Fruit fly (Drosophila melanogaster) whole organism, embryonic: Measurements from ENCODE around the gene CG10584.

Experiments used
- Abd-B ChIP-seq: fragments of 200-800 bp; sonication (Bioruptor generic); optimal IDR thresholded peaks from 2 replicates; lab custom pipeline; 2018; ENCODE audit warnings: missing biosample characterization, mild to moderate bottlenecking, missing genetic modification characterization, moderate library complexity
- Asciz ChIP-seq: fragments of 200-800 bp; sonication (Bioruptor generic); optimal IDR thresholded peaks from 2 replicates; lab custom pipeline; 2017; ENCODE audit warnings: missing biosample characterization, mild to moderate bottlenecking, missing genetic modification characterization, missing genetic modification reagents
- Awh ChIP-seq: fragments of 200-800 bp; sonication (Bioruptor generic); IDR thresholded peaks from 2 replicates; pipeline ENCODE4, ENCODE4 v1.3.6; 2022; ENCODE audit warnings: missing biosample characterization, missing genetic modification characterization
- CG11093 ChIP-seq: fragments of 200-800 bp; sonication (Bioruptor generic); IDR thresholded peaks from 3 replicates; pipeline ENCODE4 v1.3.6; 2022; ENCODE audit warnings: missing biosample characterization, missing genetic modification characterization
- CG1233 ChIP-seq: fragments of 200-800 bp; sonication (Bioruptor generic); optimal IDR thresholded peaks from 4 replicates; lab custom pipeline; 2018; ENCODE audit warnings: missing biosample characterization, mild to moderate bottlenecking, missing genetic modification characterization
- CG12942 ChIP-seq: fragments of 200-800 bp; sonication (Bioruptor generic); optimal IDR thresholded peaks from 3 replicates; lab custom pipeline; 2016; ENCODE audit warnings: missing biosample characterization, missing genetic modification characterization
- CG13296 ChIP-seq: fragments of 200-800 bp; sonication (Bioruptor generic); optimal IDR thresholded peaks from 3 replicates; lab custom pipeline; 2018; ENCODE audit warnings: missing biosample characterization, mild to moderate bottlenecking, missing genetic modification characterization
- CG14710 ChIP-seq: fragments of 200-800 bp; sonication (Bioruptor generic); optimal IDR thresholded peaks from 3 replicates; lab custom pipeline; 2019; ENCODE audit warnings: missing biosample characterization, mild to moderate bottlenecking, missing genetic modification characterization, moderate library complexity
- CG16779 ChIP-seq: fragments of 200-800 bp; sonication (Bioruptor generic); IDR thresholded peaks from 2 replicates; pipeline ENCODE4 v1.3.6; 2022; ENCODE audit warnings: missing biosample characterization, missing genetic modification characterization
- CG16813 ChIP-seq: fragments of 200-800 bp; sonication (Bioruptor generic); IDR thresholded peaks from 3 replicates; pipeline ENCODE4 v1.3.6; 2022; ENCODE audit warnings: missing biosample characterization, missing genetic modification characterization; ENCODE audit not compliant: partially characterized antibody
- CG17912 ChIP-seq: fragments of 200-800 bp; sonication (Bioruptor generic); optimal IDR thresholded peaks from 2 replicates; lab custom pipeline; 2018; ENCODE audit warnings: missing biosample characterization, mild to moderate bottlenecking, missing genetic modification characterization
- CG34422 ChIP-seq: fragments of 200-800 bp; sonication (Bioruptor generic); IDR thresholded peaks from 3 replicates; pipeline ENCODE4 v1.3.6; 2022; ENCODE audit warnings: missing biosample characterization, missing genetic modification characterization
- CG3726 ChIP-seq: fragments of 200-800 bp; sonication (Bioruptor generic); IDR thresholded peaks from 3 replicates; pipeline ENCODE4, ENCODE4 v1.3.6; 2022; ENCODE audit warnings: missing biosample characterization, missing genetic modification characterization
- CG6813 ChIP-seq: fragments of 200-800 bp; sonication (Bioruptor generic); optimal IDR thresholded peaks from 2 replicates; lab custom pipeline; 2017; ENCODE audit warnings: missing biosample characterization, missing genetic modification characterization, mild to moderate bottlenecking, moderate library complexity, missing genetic modification reagents
- CG9437 ChIP-seq: fragments of 200-800 bp; sonication (Bioruptor generic); optimal IDR thresholded peaks from 2 replicates; lab custom pipeline; 2018; ENCODE audit warnings: missing biosample characterization, mild to moderate bottlenecking, missing genetic modification characterization
- Gug ChIP-seq: fragments of 200-800 bp; sonication (Bioruptor generic); IDR thresholded peaks from 4 replicates; pipeline ENCODE4 v1.3.6; 2022; ENCODE audit warnings: missing biosample characterization, missing genetic modification characterization
- HLH4C ChIP-seq: fragments of 200-800 bp; sonication (Bioruptor generic); IDR thresholded peaks from 3 replicates; pipeline ENCODE4 v1.3.6; 2022; ENCODE audit warnings: missing biosample characterization, missing genetic modification characterization; ENCODE audit not compliant: partially characterized antibody
- Hand ChIP-seq: fragments of 200-800 bp; sonication (Bioruptor generic); optimal IDR thresholded peaks from 2 replicates; lab custom pipeline; 2017; ENCODE audit warnings: mild to moderate bottlenecking, missing biosample characterization, missing genetic modification reagents, missing genetic modification characterization
- Max ChIP-seq: fragments of 200-800 bp; sonication (Bioruptor generic); optimal IDR thresholded peaks from 2 replicates; lab custom pipeline; 2016; ENCODE audit warnings: missing biosample characterization, mild to moderate bottlenecking, missing genetic modification characterization
- Oaz ChIP-seq: fragments of 200-800 bp; sonication (Bioruptor generic); IDR thresholded peaks from 2 replicates; pipeline ENCODE4 v1.3.6; 2022; ENCODE audit warnings: missing biosample characterization, missing genetic modification characterization
- Rfx ChIP-seq: fragments of 200-800 bp; sonication (Bioruptor generic); IDR thresholded peaks from 2 replicates; pipeline ENCODE4 v1.3.6; 2022; ENCODE audit warnings: missing biosample characterization, missing genetic modification characterization
- Scr ChIP-seq: fragments of 200-800 bp; sonication (Bioruptor generic); IDR thresholded peaks from 2 replicates; pipeline ENCODE4 v1.3.6; 2022; ENCODE audit warnings: missing biosample characterization, missing genetic modification characterization; ENCODE audit not compliant: partially characterized antibody
- Xbp1 ChIP-seq: fragments of 200-800 bp; sonication (Bioruptor generic); optimal IDR thresholded peaks from 3 replicates; lab custom pipeline; 2016; ENCODE audit warnings: missing biosample characterization, mild to moderate bottlenecking, missing genetic modification characterization
- ab ChIP-seq: fragments of 200-800 bp; sonication (Bioruptor generic); optimal IDR thresholded peaks from 2 replicates; lab custom pipeline; 2016; ENCODE audit warnings: missing biosample characterization, missing genetic modification characterization
- aop ChIP-seq: fragments of 200-800 bp; sonication (Bioruptor generic); IDR thresholded peaks from 2 replicates; pipeline ENCODE4 v1.3.6; 2022; ENCODE audit warnings: missing biosample characterization, missing genetic modification characterization
- az2 ChIP-seq: fragments of 200-800 bp; sonication (Bioruptor generic); optimal IDR thresholded peaks from 3 replicates; lab custom pipeline; 2016; ENCODE audit warnings: missing biosample characterization, missing genetic modification characterization
- bbx ChIP-seq: fragments of 200-800 bp; sonication (Bioruptor generic); IDR thresholded peaks from 2 replicates; pipeline ENCODE4 v1.3.6; 2022; ENCODE audit warnings: missing biosample characterization, missing genetic modification characterization; ENCODE audit not compliant: partially characterized antibody
- cato ChIP-seq: fragments of 200-800 bp; sonication (Bioruptor generic); optimal IDR thresholded peaks from 2 replicates; lab custom pipeline; 2016; ENCODE audit warnings: missing biosample characterization, missing genetic modification characterization, borderline replicate concordance
- caup ChIP-seq: fragments of 200-800 bp; sonication (Bioruptor generic); optimal IDR thresholded peaks from 3 replicates; lab custom pipeline; 2017; ENCODE audit warnings: missing biosample characterization, mild to moderate bottlenecking, missing genetic modification characterization, moderate library complexity; ENCODE audit not compliant: severe bottlenecking
- chif ChIP-seq, 2 experiments: fragments of 200-800 bp; sonication (Bioruptor generic); optimal IDR thresholded peaks; 3 replicates each; lab custom pipeline; 2016; ENCODE audit warnings: missing biosample characterization in 2 of 2, missing genetic modification characterization in 2 of 2
- chn ChIP-seq: fragments of 200-800 bp; sonication (Bioruptor generic); optimal IDR thresholded peaks from 2 replicates; lab custom pipeline; 2016; ENCODE audit warnings: missing biosample characterization, missing genetic modification characterization
- cwo ChIP-seq: fragments of 200-800 bp; sonication (Bioruptor generic); optimal IDR thresholded peaks from 3 replicates; lab custom pipeline; 2017; ENCODE audit warnings: missing biosample characterization, missing genetic modification characterization, mild to moderate bottlenecking, moderate library complexity, missing genetic modification reagents
- dmrt11E ChIP-seq: fragments of 200-800 bp; sonication (Bioruptor generic); optimal IDR thresholded peaks from 3 replicates; lab custom pipeline; 2018; ENCODE audit warnings: missing biosample characterization, mild to moderate bottlenecking, missing genetic modification characterization, moderate library complexity
- esg ChIP-seq: fragments of 200-800 bp; sonication (Bioruptor generic); conservative IDR thresholded peaks from 2 replicates; pipeline ENCODE4 v1.3.6; 2022; ENCODE audit warnings: missing biosample characterization, missing genetic modification characterization
- ewg ChIP-seq: fragments of 200-800 bp; sonication (Bioruptor generic); optimal IDR thresholded peaks from 3 replicates; lab custom pipeline; 2017; ENCODE audit warnings: mild to moderate bottlenecking, missing biosample characterization, missing genetic modification reagents, missing genetic modification characterization
- h ChIP-seq: fragments of >200 bp; optimal IDR thresholded peaks from 2 replicates; lab custom pipeline; 2017
- oc ChIP-seq: fragments of 200-800 bp; sonication (Bioruptor generic); optimal IDR thresholded peaks from 2 replicates; lab custom pipeline; 2018; ENCODE audit warnings: missing biosample characterization, mild to moderate bottlenecking, missing genetic modification characterization, moderate library complexity
- org-1 ChIP-seq: fragments of 200-800 bp; sonication (Bioruptor generic); optimal IDR thresholded peaks from 2 replicates; lab custom pipeline; 2017; ENCODE audit warnings: missing biosample characterization, missing genetic modification characterization
- pum ChIP-seq: fragments of 200-800 bp; sonication (Bioruptor generic); optimal IDR thresholded peaks from 2 replicates; lab custom pipeline; 2016; ENCODE audit warnings: missing biosample characterization, missing genetic modification characterization
- salm ChIP-seq: fragments of 200-800 bp; sonication (Bioruptor generic); optimal IDR thresholded peaks from 2 replicates; lab custom pipeline; 2018; ENCODE audit warnings: missing biosample characterization, mild to moderate bottlenecking, missing genetic modification characterization
- scrt ChIP-seq: fragments of 200-800 bp; sonication (Bioruptor generic); optimal IDR thresholded peaks from 2 replicates; lab custom pipeline; 2018; ENCODE audit warnings: missing biosample characterization, mild to moderate bottlenecking, missing genetic modification characterization, moderate library complexity
- trem ChIP-seq: fragments of 200-800 bp; optimal IDR thresholded peaks from 3 replicates; lab custom pipeline; 2019; ENCODE audit warnings: missing biosample characterization, mild to moderate bottlenecking, missing genetic modification characterization, moderate library complexity
- trh ChIP-seq: fragments of 200-800 bp; sonication (Bioruptor generic); optimal IDR thresholded peaks from 2 replicates; lab custom pipeline; 2016; ENCODE audit warnings: missing biosample characterization, missing genetic modification characterization
- unpg ChIP-seq: fragments of 200-800 bp; sonication (Bioruptor generic); optimal IDR thresholded peaks from 3 replicates; lab custom pipeline; 2018; ENCODE audit warnings: missing biosample characterization, mild to moderate bottlenecking, missing genetic modification characterization, moderate library complexity
- wdn ChIP-seq: fragments of 200-800 bp; sonication (Bioruptor generic); IDR thresholded peaks from 2 replicates; pipeline ENCODE4 v1.3.6; 2022; ENCODE audit warnings: missing biosample characterization, missing genetic modification characterization
- yki ChIP-seq: fragments of >200 bp; optimal IDR thresholded peaks from 3 replicates; lab custom pipeline; 2018
- zen ChIP-seq: fragments of 200-800 bp; sonication (Bioruptor generic); optimal IDR thresholded peaks from 3 replicates; lab custom pipeline; 2018; ENCODE audit warnings: missing biosample characterization, mild to moderate bottlenecking, missing genetic modification characterization, moderate library complexity
- zfh2 ChIP-seq: fragments of 200-800 bp; sonication (Bioruptor generic); optimal IDR thresholded peaks from 2 replicates; lab custom pipeline; 2016; ENCODE audit warnings: missing biosample characterization, missing genetic modification characterization

The CG10584 gene

DNA sequence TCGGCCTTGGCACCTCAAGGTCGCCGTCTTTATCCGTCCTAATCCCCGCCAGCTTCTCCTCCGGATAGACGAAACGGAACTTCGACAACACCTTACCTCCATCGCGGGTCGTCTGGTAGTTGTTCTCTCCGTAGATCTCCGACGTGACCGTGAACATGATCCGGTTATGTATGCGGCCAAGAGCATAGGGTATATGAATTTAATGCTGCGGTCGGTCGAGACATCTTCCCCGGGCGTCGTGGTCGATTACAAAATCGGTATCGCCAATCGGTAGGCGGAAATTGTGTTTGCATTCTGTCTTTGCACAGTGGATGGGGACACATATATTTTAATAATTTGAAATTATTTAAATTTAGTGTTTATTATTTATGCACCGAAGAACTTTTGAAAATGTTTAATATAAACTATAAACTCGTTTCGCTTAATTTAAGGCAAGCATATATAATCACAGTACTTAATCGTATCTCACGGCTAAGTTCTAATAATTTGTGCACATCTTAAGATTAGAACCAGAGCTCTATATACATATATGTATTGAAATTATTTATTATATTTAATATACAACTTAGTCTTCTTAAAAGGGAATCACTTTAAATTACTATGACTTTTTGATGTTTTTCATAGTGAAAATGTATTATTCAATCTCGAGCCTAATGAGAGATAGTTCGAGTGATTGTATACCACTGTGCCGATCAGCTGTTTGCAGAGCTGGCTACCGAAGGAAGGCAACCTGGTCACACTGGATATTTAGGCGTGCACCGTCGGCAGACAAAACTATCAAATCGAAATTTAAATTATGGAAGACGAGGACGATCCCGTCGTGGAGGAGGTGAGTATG is at the start of gene CG10584, which contains the start of gene Polr3E (continued):
- no peak for TF ChIP-seq yki (lab: Kevin White, UChicago)
- TF ChIP-seq Xbp1 (GFP tag; lab: Kevin White, UChicago) = peak; percentile 92
- TF ChIP-seq Gug = peak; percentile 49; the same call in 1 of the 4 replicates
- peak; percentile 83 for TF ChIP-seq cato (GFP tag; lab: Kevin White, UChicago)
- peak; percentile 52; the same call in 2 of the 3 replicates for TF ChIP-seq HLH4C (GFP tag; lab: Robert Waterston, UW)
- TF ChIP-seq CG3726 = no peak
- TF ChIP-seq pum (GFP tag; lab: Kevin White, UChicago) = peak; percentile 39
- TF ChIP-seq h = no peak
- TF ChIP-seq aop (GFP tag; lab: Robert Waterston, UW) = no peak
- TF ChIP-seq CG16779 (GFP tag; lab: Robert Waterston, UW) = no peak
- TF ChIP-seq CG9437 (GFP tag; lab: Kevin White, UChicago) = peak; percentile 91
- TF ChIP-seq zfh2 (GFP tag; lab: Kevin White, UChicago) = peak; percentile 62
- TF ChIP-seq CG1233 (GFP tag; lab: Kevin White, UChicago) = peak; percentile 95
- peak; percentile 92 for TF ChIP-seq zen (tag; lab: Kevin White, UChicago)
- peak; percentile 83 for TF ChIP-seq oc (tag; lab: Kevin White, UChicago)
- TF ChIP-seq az2 = peak; percentile 90
- TF ChIP-seq trh = peak; percentile 88
- TF ChIP-seq caup (GFP tag; lab: Kevin White, UChicago) = peak; percentile 93
- TF ChIP-seq Awh = peak; percentile 80
- TF ChIP-seq chn (GFP tag; lab: Kevin White, UChicago) = peak; percentile 42
- TF ChIP-seq org-1 (GFP tag; lab: Kevin White, UChicago) = peak; percentile 87
- peak; percentile 85 for TF ChIP-seq esg (GFP tag; lab: Robert Waterston, UW)
- peak; percentile 97 for TF ChIP-seq CG13296 (GFP tag; lab: Kevin White, UChicago)
- peak; percentile 16; the same call in 1 of the 3 replicates for TF ChIP-seq CG16813
- TF ChIP-seq Scr (GFP tag; lab: Robert Waterston, UW) = peak; percentile 18; the same call in 1 of the 2 replicates
- TF ChIP-seq dmrt11E (tag; lab: Kevin White, UChicago) = peak; percentile 94
- TF ChIP-seq CG12942 (GFP tag; lab: Kevin White, UChicago) = peak; percentile 89
- TF ChIP-seq CG17912 (GFP tag; lab: Kevin White, UChicago) = peak; percentile 86
- TF ChIP-seq ewg (GFP tag; lab: Kevin White, UChicago) = peak; percentile 78
- TF ChIP-seq CG6813 (GFP tag; lab: Kevin White, UChicago) = peak; percentile 93
- TF ChIP-seq scrt (GFP tag; lab: Kevin White, UChicago) = peak; percentile 87
- no peak for TF ChIP-seq ab (GFP tag; lab: Kevin White, UChicago)
- peak; percentile 96 for TF ChIP-seq CG14710 (tag; lab: Kevin White, UChicago)
- peak; percentile 76 for TF ChIP-seq CG34422
- peak; percentile 86 for TF ChIP-seq Max
- peak in 1 of 2 experiments; percentile 5 for TF ChIP-seq chif (GFP tag; optimal IDR thresholded peaks at IDR 0.05; lab: Kevin White, UChicago)
- peak; percentile 90 for TF ChIP-seq Asciz
- TF ChIP-seq CG11093 (GFP tag; lab: Robert Waterston, UW) = peak; percentile 54; the same call in 2 of the 3 replicates
- no peak for TF ChIP-seq bbx (GFP tag; lab: Robert Waterston, UW)
- TF ChIP-seq salm = peak; percentile 91
- peak; percentile 89 for TF ChIP-seq unpg
- peak; percentile 67 for TF ChIP-seq wdn (GFP tag; lab: Robert Waterston, UW)
- peak; percentile 55 for TF ChIP-seq Oaz (GFP tag; lab: Robert Waterston, UW)
- peak; percentile 91 for TF ChIP-seq cwo (GFP tag; lab: Kevin White, UChicago)
- peak; percentile 85 for TF ChIP-seq Rfx (GFP tag; lab: Robert Waterston, UW)
- TF ChIP-seq Abd-B (GFP tag; lab: Kevin White, UChicago) = peak; percentile 91
- peak; percentile 88 for TF ChIP-seq trem (tag; lab: Kevin White, UChicago)
- TF ChIP-seq Hand (GFP tag; lab: Kevin White, UChicago) = peak; percentile 92
